Worm (Caenorhabditis elegans) whole organism, early embryonic: Measurements from ENCODE around the gene K02E7.1.

ENCODE experiments used
- ama-1 ChIP-seq: fragments of 150-350 bp; optimal IDR thresholded peaks from 2 replicates; lab custom pipeline; 2014
- ets-7 ChIP-seq: sonication (generic microtip); optimal IDR thresholded peaks from 2 replicates; lab custom pipeline; 2016; ENCODE audit warnings: missing genotype, missing genetic modification characterization, missing compliant biosample characterization
- flt-1 ChIP-seq: fragments of 200-800 bp; sonication (Bioruptor generic); IDR thresholded peaks from 2 replicates; pipeline ENCODE4 v1.3.6; 2022; ENCODE audit warnings: missing genetic modification characterization, missing compliant biosample characterization
- hmbx-1 ChIP-seq: sonication (generic microtip); optimal IDR thresholded peaks from 2 replicates; lab custom pipeline; 2016; ENCODE audit warnings: mild to moderate bottlenecking, missing genetic modification characterization, missing compliant biosample characterization
- sea-1 ChIP-seq: fragments of 200-800 bp; sonication (Bioruptor generic); conservative IDR thresholded peaks from 2 replicates; pipeline ENCODE4 v1.3.6; 2022; ENCODE audit warnings: missing genetic modification characterization, missing compliant biosample characterization

DNA sequence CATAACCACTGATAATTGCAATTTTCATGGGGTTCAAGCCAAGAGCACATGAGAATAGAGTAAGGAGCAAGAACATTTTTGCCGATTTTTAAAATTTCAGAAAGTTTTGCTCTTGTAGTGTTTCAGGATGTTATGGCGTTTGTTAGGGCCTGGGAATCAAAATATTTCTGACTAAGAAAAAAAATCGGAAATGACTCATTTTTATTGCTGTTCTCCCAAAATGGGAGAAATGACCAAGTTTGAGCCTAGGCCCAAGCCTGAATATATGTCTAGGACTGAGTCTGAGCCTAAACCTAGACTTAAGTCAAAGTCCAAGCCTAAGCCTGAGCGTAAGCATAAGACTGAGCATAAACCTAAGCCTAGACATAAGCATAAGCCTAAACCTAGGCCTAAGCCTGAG lies 21.4 kb downstream of the K02E7.1 start, which contains the start of gene T13B5.9:
- TF ChIP-seq ama-1 (lab: Kevin White, UChicago) (no peak), flt-1 (GFP tag; lab: Robert Waterston, UW) (no peak), ets-7 (tag; lab: Kevin White, UChicago) (no peak), hmbx-1 (no peak), sea-1 (GFP tag; lab: Robert Waterston, UW) (no peak)
